Fruit fly (Drosophila melanogaster): ENCODE results near the gene Prx6a.

Prx6a gene

dm6 chr2L:2872309-2872932 is 5.6 kb downstream of the Prx6a start (continued):
- TF ChIP-seq CG11723 (GFP tag; optimal IDR thresholded peaks at IDR 0.05) (no peak), ems (GFP tag; optimal IDR thresholded peaks at IDR 0.05) (peak; percentile 10), sug (tag; optimal IDR thresholded peaks at IDR 0.05) (peak; percentile 55), HHEX (GFP tag; optimal IDR thresholded peaks at IDR 0.05) (peak; percentile 40), CG6683 (GFP tag; optimal IDR thresholded peaks at IDR 0.05) (peak; percentile 21), Mrtf (GFP tag; IDR thresholded peaks at IDR 0.05) (no peak), sima (GFP tag; optimal IDR thresholded peaks at IDR 0.05) (no peak), Asciz (GFP tag; optimal IDR thresholded peaks at IDR 0.05) (no peak), caup (GFP tag; optimal IDR thresholded peaks at IDR 0.05; ENCODE audit: severe bottlenecking) (peak; percentile 57), CG2116 (GFP tag; optimal IDR thresholded peaks at IDR 0.05) (no peak), fd102C (GFP tag; optimal IDR thresholded peaks at IDR 0.05) (no peak), CG1024 (GFP tag; IDR thresholded peaks at IDR 0.05) (0 out of 2 replicates have a peak, but pooled peaks have one; percentile 18), CG10209 (GFP tag; optimal IDR thresholded peaks at IDR 0.05) (peak; percentile 67), CG4707 (GFP tag; optimal IDR thresholded peaks at IDR 0.05) (no peak), Dip2 (GFP tag; IDR thresholded peaks at IDR 0.05) (no peak), Blimp-1 (GFP tag; optimal IDR thresholded peaks at IDR 0.05) (peak; percentile 56), PHDP (tag; optimal IDR thresholded peaks at IDR 0.05) (peak; percentile 13), CG6254 (GFP tag; optimal IDR thresholded peaks at IDR 0.05) (no peak), CG10543 (GFP tag; optimal IDR thresholded peaks at IDR 0.05) (peak; percentile 29), CG15269 (tag; optimal IDR thresholded peaks at IDR 0.05) (peak; percentile 73), Poxn (GFP tag; IDR thresholded peaks at IDR 0.05) (no peak), CG10267 (tag; optimal IDR thresholded peaks at IDR 0.05) (peak; percentile 5), lmd (GFP tag; IDR thresholded peaks at IDR 0.05) (peak; percentile 59), dpn (GFP tag; optimal IDR thresholded peaks at IDR 0.05) (peak in 1 of 2 experiments; percentile 13), Oli (tag; optimal IDR thresholded peaks at IDR 0.05) (peak; percentile 30), CG18599 (GFP tag; optimal IDR thresholded peaks at IDR 0.05) (peak; percentile 78), CG6175 (GFP tag; IDR thresholded peaks at IDR 0.05) (0 out of 3 replicates have a peak, but pooled peaks have one; percentile 4), Sox100B (GFP tag; optimal IDR thresholded peaks at IDR 0.05) (peak; percentile 19), Atf-2 (GFP tag; optimal IDR thresholded peaks at IDR 0.05) (no peak), gcm2 (GFP tag; optimal IDR thresholded peaks at IDR 0.05) (no peak), CG10366 (GFP tag; IDR thresholded peaks at IDR 0.05) (peak; percentile 25; the same call in 1 of the 2 replicates), odd (GFP tag; optimal IDR thresholded peaks at IDR 0.05) (peak; percentile 16), CG18476 (GFP tag; optimal IDR thresholded peaks at IDR 0.05) (no peak), NFAT (GFP tag; IDR thresholded peaks at IDR 0.05) (no peak), CG32532 (GFP tag; IDR thresholded peaks at IDR 0.05) (peak; percentile 16; the same call in 1 of the 2 replicates), CG13287 (GFP tag; IDR thresholded peaks at IDR 0.05; ENCODE audit: partially characterized antibody) (0 out of 2 replicates have a peak, but pooled peaks have one; percentile 12), en (GFP tag; optimal IDR thresholded peaks at IDR 0.05) (no peak), sd (tag; optimal IDR thresholded peaks at IDR 0.05) (peak; percentile 95), cwo (GFP tag; optimal IDR thresholded peaks at IDR 0.05) (peak; percentile 71), CG11093 (GFP tag; IDR thresholded peaks at IDR 0.05) (no peak), CG14965 (GFP tag; optimal IDR thresholded peaks at IDR 0.05; ENCODE audit: borderline replicate concordance) (no peak), CG7786 (GFP tag; optimal IDR thresholded peaks at IDR 0.05) (no peak), CG34422 (GFP tag; IDR thresholded peaks at IDR 0.05) (peak; percentile 38; the same call in 1 of the 3 replicates), wor (GFP tag; IDR thresholded peaks at IDR 0.05) (no peak), D19B (GFP tag; optimal IDR thresholded peaks at IDR 0.05) (peak; percentile 96), CG13775 (GFP tag; optimal IDR thresholded peaks at IDR 0.05) (no peak), CG3281 (GFP tag; optimal IDR thresholded peaks at IDR 0.05) (peak; percentile 34), unpg (GFP tag; optimal IDR thresholded peaks at IDR 0.05) (peak; percentile 12)
